Fruit fly (Drosophila melanogaster) whole organism, embryonic: ENCODE measurements around the gene CG5910.
A peak's percentile ranks its signal among the peaks of the same experiment; 100 is the strongest.

Experiments
- B-H1 ChIP-seq: fragments of 200-800 bp; sonication (Bioruptor generic); IDR thresholded peaks from 3 replicates; pipeline ENCODE4 v1.3.6; 2022; ENCODE audit warnings: missing biosample characterization, missing genetic modification characterization
- B-H2 ChIP-seq: fragments of 200-800 bp; sonication (Bioruptor generic); optimal IDR thresholded peaks from 2 replicates; lab custom pipeline; 2018; ENCODE audit warnings: missing biosample characterization, mild to moderate bottlenecking, missing genetic modification characterization
- Bteb2 ChIP-seq: fragments of 200-800 bp; sonication (Bioruptor generic); optimal IDR thresholded peaks from 2 replicates; lab custom pipeline; 2016; ENCODE audit warnings: missing biosample characterization, missing genetic modification characterization
- CG10147 ChIP-seq: fragments of 200-800 bp; sonication (Bioruptor generic); optimal IDR thresholded peaks from 2 replicates; lab custom pipeline; 2019; ENCODE audit warnings: missing biosample characterization, mild to moderate bottlenecking, missing genetic modification characterization, moderate library complexity
- CG10979 ChIP-seq: fragments of 200-800 bp; sonication (Bioruptor generic); optimal IDR thresholded peaks from 2 replicates; lab custom pipeline; 2018; ENCODE audit warnings: missing biosample characterization, mild to moderate bottlenecking, missing genetic modification characterization, moderate library complexity
- CG13287 ChIP-seq: fragments of 200-800 bp; sonication (Bioruptor generic); IDR thresholded peaks from 2 replicates; pipeline ENCODE4 v1.3.6; 2022; ENCODE audit warnings: missing biosample characterization, missing genetic modification characterization; ENCODE audit not compliant: partially characterized antibody
- CG13296 ChIP-seq: fragments of 200-800 bp; sonication (Bioruptor generic); optimal IDR thresholded peaks from 3 replicates; lab custom pipeline; 2018; ENCODE audit warnings: missing biosample characterization, mild to moderate bottlenecking, missing genetic modification characterization
- CG14965 ChIP-seq: fragments of 200-800 bp; sonication (Bioruptor generic); optimal IDR thresholded peaks from 2 replicates; lab custom pipeline; 2016; ENCODE audit warnings: missing biosample characterization, missing genetic modification characterization, borderline replicate concordance
- CG1832 ChIP-seq: fragments of 200-800 bp; sonication (Bioruptor generic); optimal IDR thresholded peaks from 2 replicates; lab custom pipeline; 2017; ENCODE audit warnings: missing biosample characterization, mild to moderate bottlenecking, missing genetic modification characterization, inconsistent platforms
- CG30403 ChIP-seq: fragments of 200-800 bp; sonication (Bioruptor generic); optimal IDR thresholded peaks from 3 replicates; lab custom pipeline; 2016; ENCODE audit warnings: missing biosample characterization, missing genetic modification characterization
- CG32532 ChIP-seq: fragments of 200-800 bp; sonication (Bioruptor generic); IDR thresholded peaks from 2 replicates; pipeline ENCODE4 v1.3.6; 2022; ENCODE audit warnings: missing biosample characterization, missing genetic modification characterization
- CG34422 ChIP-seq: fragments of 200-800 bp; sonication (Bioruptor generic); IDR thresholded peaks from 3 replicates; pipeline ENCODE4 v1.3.6; 2022; ENCODE audit warnings: missing biosample characterization, missing genetic modification characterization
- CG4730 ChIP-seq: fragments of 200-800 bp; sonication (Bioruptor generic); IDR thresholded peaks from 2 replicates; pipeline ENCODE4 v1.3.6; 2022; ENCODE audit warnings: missing biosample characterization, missing genetic modification characterization
- CG6175 ChIP-seq: fragments of 200-800 bp; sonication (Bioruptor generic); IDR thresholded peaks from 3 replicates; pipeline ENCODE4 v1.3.6; 2022; ENCODE audit warnings: missing biosample characterization, missing genetic modification characterization
- CG6654 ChIP-seq: fragments of 200-800 bp; sonication (Bioruptor generic); optimal IDR thresholded peaks from 2 replicates; lab custom pipeline; 2017; ENCODE audit warnings: missing biosample characterization, mild to moderate bottlenecking, missing genetic modification characterization
- CG7745 ChIP-seq: fragments of 200-800 bp; sonication (Bioruptor generic); optimal IDR thresholded peaks from 2 replicates; lab custom pipeline; 2018; ENCODE audit warnings: missing biosample characterization, mild to moderate bottlenecking, missing genetic modification characterization, moderate library complexity
- CG8290 ChIP-seq, 3 experiments: fragments of 200-800 bp; sonication (Bioruptor generic); optimal IDR thresholded peaks; 2 replicates each; lab custom pipeline; 2016 to 2019; ENCODE audit warnings: missing biosample characterization in 3 of 3, missing genetic modification characterization in 3 of 3, mild to moderate bottlenecking in 2 of 3, moderate library complexity in 1 of 3
- CG9797 ChIP-seq: fragments of 200-800 bp; sonication (Bioruptor generic); optimal IDR thresholded peaks from 3 replicates; lab custom pipeline; 2018; ENCODE audit warnings: missing biosample characterization, mild to moderate bottlenecking, missing genetic modification characterization
- CrebB ChIP-seq: fragments of 200-800 bp; sonication (Bioruptor generic); optimal IDR thresholded peaks from 3 replicates; lab custom pipeline; 2018; ENCODE audit warnings: missing biosample characterization, mild to moderate bottlenecking, missing genetic modification characterization
- E2f2 ChIP-seq: fragments of 200-800 bp; sonication (Bioruptor generic); IDR thresholded peaks from 2 replicates; pipeline ENCODE4 v1.3.6; 2022; ENCODE audit warnings: missing biosample characterization, missing genetic modification characterization
- ERR ChIP-seq: fragments of 200-800 bp; sonication (Bioruptor generic); optimal IDR thresholded peaks from 2 replicates; lab custom pipeline; 2016; ENCODE audit warnings: missing biosample characterization, missing genetic modification characterization
- GATAe ChIP-seq: fragments of 200-800 bp; sonication (Bioruptor generic); conservative IDR thresholded peaks from 2 replicates; pipeline ENCODE4 v1.3.6; 2022; ENCODE audit warnings: missing biosample characterization, missing genetic modification characterization
- HLHmδ ChIP-seq: fragments of 200-800 bp; sonication (Bioruptor generic); optimal IDR thresholded peaks from 2 replicates; lab custom pipeline; 2018; ENCODE audit warnings: missing biosample characterization, mild to moderate bottlenecking, missing genetic modification characterization, moderate library complexity
- Max ChIP-seq: fragments of 200-800 bp; sonication (Bioruptor generic); optimal IDR thresholded peaks from 2 replicates; lab custom pipeline; 2016; ENCODE audit warnings: missing biosample characterization, mild to moderate bottlenecking, missing genetic modification characterization
- Med ChIP-seq: fragments of 200-800 bp; sonication (Bioruptor generic); peaks from one replicate; lab custom pipeline; 2016; ENCODE audit warnings: missing biosample characterization, missing genetic modification characterization, mild to moderate bottlenecking, inconsistent platforms, moderate library complexity
- Mes4 ChIP-seq: fragments of 200-800 bp; sonication (Bioruptor generic); optimal IDR thresholded peaks from 2 replicates; lab custom pipeline; 2016; ENCODE audit warnings: missing biosample characterization, missing genetic modification characterization
- NC2α ChIP-seq: fragments of 200-800 bp; sonication (Bioruptor generic); optimal IDR thresholded peaks from 2 replicates; lab custom pipeline; 2016; ENCODE audit warnings: missing biosample characterization, missing genetic modification characterization
- Nf-YA ChIP-seq: fragments of 200-800 bp; sonication (Bioruptor generic); IDR thresholded peaks from 2 replicates; pipeline ENCODE4 v1.3.6; 2022; ENCODE audit warnings: missing biosample characterization, missing genetic modification characterization
- Poxn ChIP-seq: fragments of 200-800 bp; sonication (Bioruptor generic); IDR thresholded peaks from 2 replicates; pipeline ENCODE4 v1.3.6; 2022; ENCODE audit warnings: missing biosample characterization, missing genetic modification characterization
- Six4 ChIP-seq: fragments of 200-800 bp; sonication (Bioruptor generic); optimal IDR thresholded peaks from 2 replicates; lab custom pipeline; 2016; ENCODE audit warnings: missing biosample characterization, missing genetic modification characterization
- Trl ChIP-seq, 3 experiments: fragments of >200 bp in 2 of 3; fragments of 200-800 bp in 1 of 3; sonication (Bioruptor generic) in 1 of 3; optimal IDR thresholded peaks; 2 replicates in 1 of 3; 3 replicates in 2 of 3; lab custom pipeline; 2016 to 2017; ENCODE audit warnings: missing biosample characterization in 1 of 3, missing genetic modification characterization in 1 of 3
- ab ChIP-seq: fragments of 200-800 bp; sonication (Bioruptor generic); optimal IDR thresholded peaks from 2 replicates; lab custom pipeline; 2016; ENCODE audit warnings: missing biosample characterization, missing genetic modification characterization
- ash1 ChIP-seq: fragments of 200-800 bp; sonication (Bioruptor generic); optimal IDR thresholded peaks from 2 replicates; lab custom pipeline; 2018; ENCODE audit warnings: missing biosample characterization, mild to moderate bottlenecking, missing genetic modification characterization
- cad ChIP-seq: fragments of >200 bp; optimal IDR thresholded peaks from 2 replicates; lab custom pipeline; 2017; ENCODE audit warnings: missing biosample characterization, missing genetic modification characterization
- dm ChIP-seq: fragments of 200-800 bp; sonication (Bioruptor generic); optimal IDR thresholded peaks from 3 replicates; lab custom pipeline; 2016; ENCODE audit warnings: missing biosample characterization, missing genetic modification characterization
- fd64A ChIP-seq: fragments of 200-800 bp; sonication (Bioruptor generic); optimal IDR thresholded peaks from 3 replicates; lab custom pipeline; 2018; ENCODE audit warnings: missing biosample characterization, mild to moderate bottlenecking, missing genetic modification characterization
- gce ChIP-seq: fragments of 200-800 bp; sonication (Bioruptor generic); IDR thresholded peaks from 3 replicates; pipeline ENCODE4 v1.3.6; 2022; ENCODE audit warnings: missing biosample characterization, missing genetic modification characterization
- her ChIP-seq: fragments of 200-800 bp; sonication (Bioruptor generic); optimal IDR thresholded peaks from 2 replicates; lab custom pipeline; 2016; ENCODE audit warnings: missing biosample characterization, missing genetic modification characterization
- ken ChIP-seq: fragments of 200-800 bp; sonication (Bioruptor generic); IDR thresholded peaks from 3 replicates; pipeline ENCODE4 v1.3.6; 2022; ENCODE audit warnings: missing biosample characterization, missing genetic modification characterization
- luna ChIP-seq: fragments of 200-800 bp; sonication (Bioruptor generic); optimal IDR thresholded peaks from 2 replicates; lab custom pipeline; 2016; ENCODE audit warnings: missing biosample characterization, missing genetic modification characterization
- nerfin-2 ChIP-seq: fragments of 200-800 bp; sonication (Bioruptor generic); IDR thresholded peaks from 2 replicates; pipeline ENCODE4 v1.3.6; 2022; ENCODE audit warnings: missing biosample characterization, missing genetic modification characterization; ENCODE audit not compliant: partially characterized antibody
- nom ChIP-seq: fragments of 200-800 bp; sonication (Bioruptor generic); optimal IDR thresholded peaks from 2 replicates; lab custom pipeline; 2017; ENCODE audit warnings: missing biosample characterization, missing genetic modification characterization, mild to moderate bottlenecking, moderate library complexity, missing genetic modification reagents
- pros ChIP-seq: fragments of 200-800 bp; sonication (Bioruptor generic); optimal IDR thresholded peaks from 3 replicates; lab custom pipeline; 2019; ENCODE audit warnings: missing biosample characterization, mild to moderate bottlenecking, missing genetic modification characterization, moderate library complexity
- ranshi ChIP-seq: fragments of 200-800 bp; sonication (Bioruptor generic); IDR thresholded peaks from 2 replicates; pipeline ENCODE4 v1.3.6; 2022; ENCODE audit warnings: missing biosample characterization, missing genetic modification characterization
- scrt ChIP-seq: fragments of 200-800 bp; sonication (Bioruptor generic); optimal IDR thresholded peaks from 2 replicates; lab custom pipeline; 2018; ENCODE audit warnings: missing biosample characterization, mild to moderate bottlenecking, missing genetic modification characterization, moderate library complexity
- tin ChIP-seq: fragments of 200-800 bp; sonication (Bioruptor generic); optimal IDR thresholded peaks from 3 replicates; lab custom pipeline; 2016; ENCODE audit warnings: missing biosample characterization, missing genetic modification characterization
- tio ChIP-seq: fragments of 200-800 bp; sonication (Bioruptor generic); optimal IDR thresholded peaks from 2 replicates; lab custom pipeline; 2017; ENCODE audit warnings: missing biosample characterization, missing genetic modification characterization, inconsistent platforms
- trem ChIP-seq: fragments of 200-800 bp; optimal IDR thresholded peaks from 3 replicates; lab custom pipeline; 2019; ENCODE audit warnings: missing biosample characterization, mild to moderate bottlenecking, missing genetic modification characterization, moderate library complexity
- trh ChIP-seq: fragments of 200-800 bp; sonication (Bioruptor generic); optimal IDR thresholded peaks from 2 replicates; lab custom pipeline; 2016; ENCODE audit warnings: missing biosample characterization, missing genetic modification characterization

The CG5910 gene

DNA sequence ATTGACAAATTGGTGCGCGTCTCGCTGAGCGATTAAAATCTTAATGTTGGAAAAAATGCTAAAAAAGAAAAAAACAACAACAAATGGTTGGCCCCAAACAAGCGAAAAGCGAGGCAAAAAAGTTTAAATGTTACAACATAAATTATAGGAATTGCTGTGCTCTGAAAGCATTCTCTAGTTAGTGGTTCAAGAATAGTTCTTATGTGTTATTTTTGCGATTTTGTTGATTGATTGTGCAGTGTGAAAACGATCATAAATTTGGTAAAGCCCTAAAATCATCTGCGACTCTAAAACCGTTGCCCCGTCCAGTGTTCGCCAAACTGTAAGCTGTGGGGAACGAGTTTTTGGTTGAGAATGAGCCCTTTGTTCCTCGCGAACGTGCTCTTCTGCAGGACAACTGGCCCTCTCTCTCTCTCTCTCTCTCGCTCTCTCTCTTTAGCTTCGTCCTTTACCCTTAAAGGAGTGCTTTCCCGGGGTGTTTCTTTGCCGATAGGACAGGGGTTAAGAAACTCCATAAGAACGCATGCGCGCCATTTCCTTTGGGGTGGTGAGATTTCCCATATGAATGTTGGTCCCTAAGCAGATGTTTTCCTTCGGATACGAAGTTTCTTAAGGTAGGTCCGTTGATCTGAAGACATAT lies 575 bp downstream of the CG5910 start (continued):
- no peak for TF ChIP-seq CG8290 (GFP tag; optimal IDR thresholded peaks at IDR 0.05; lab: Kevin White, UChicago)
- TF ChIP-seq CG8290 (tag; optimal IDR thresholded peaks at IDR 0.05; lab: Kevin White, UChicago), result no peak
- no peak for TF ChIP-seq GATAe (GFP tag; lab: Robert Waterston, UW)
- TF ChIP-seq CG1832, result peak; percentile 62
- no peak for TF ChIP-seq trh (GFP tag; lab: Kevin White, UChicago)
- TF ChIP-seq dm (GFP tag; lab: Kevin White, UChicago), result no peak
- peak; percentile 99 for TF ChIP-seq CG6654 (GFP tag; lab: Kevin White, UChicago)
- no peak for TF ChIP-seq B-H1 (GFP tag; lab: Robert Waterston, UW)
- no peak for TF ChIP-seq CG13296 (GFP tag; lab: Kevin White, UChicago)
- no peak for TF ChIP-seq tin (GFP tag; lab: Kevin White, UChicago)
- no peak for TF ChIP-seq Poxn (GFP tag; lab: Robert Waterston, UW)
- TF ChIP-seq ash1 (GFP tag; lab: Kevin White, UChicago), result no peak
- TF ChIP-seq NC2α (GFP tag; lab: Kevin White, UChicago), result no peak
- no peak for TF ChIP-seq ken (GFP tag; lab: Robert Waterston, UW)
- no peak for TF ChIP-seq CG7745
- no peak for TF ChIP-seq E2f2 (GFP tag; lab: Robert Waterston, UW)
- no peak for TF ChIP-seq CG32532 (GFP tag; lab: Robert Waterston, UW)
- no peak for TF ChIP-seq B-H2
- TF ChIP-seq CG34422 (GFP tag; lab: Robert Waterston, UW), result peak; percentile 17; the same call in 1 of the 3 replicates
- peak; percentile 47 for TF ChIP-seq scrt
- no peak for TF ChIP-seq Mes4
- peak; percentile 16 for TF ChIP-seq nom (GFP tag; lab: Kevin White, UChicago)
- TF ChIP-seq Med (GFP tag; lab: Kevin White, UChicago), result peak; percentile 28
- peak; percentile 99 for TF ChIP-seq pros (GFP tag; lab: Kevin White, UChicago)
- TF ChIP-seq Trl (optimal IDR thresholded peaks at IDR 0.05; lab: Kevin White, UChicago), result peak; percentile 72 to 78
- no peak for TF ChIP-seq Trl (GFP tag; optimal IDR thresholded peaks at IDR 0.05; lab: Kevin White, UChicago)
- no peak for TF ChIP-seq ab (GFP tag; lab: Kevin White, UChicago)
- peak; percentile 76 for TF ChIP-seq cad
- no peak for TF ChIP-seq HLHmδ (GFP tag; lab: Kevin White, UChicago)
- no peak for TF ChIP-seq fd64A (GFP tag; lab: Kevin White, UChicago)
- peak; percentile 7; the same call in 1 of the 2 replicates for TF ChIP-seq CG13287 (GFP tag; lab: Robert Waterston, UW)
- no peak for TF ChIP-seq gce (GFP tag; lab: Robert Waterston, UW)
- no peak for TF ChIP-seq CG14965 (GFP tag; lab: Kevin White, UChicago)
- TF ChIP-seq trem (tag; lab: Kevin White, UChicago), result no peak

dm6 chr3L:20444815-20445519 lies 2.7 kb downstream of the CG5910 start:
- TF ChIP-seq ERR (GFP tag; lab: Kevin White, UChicago) (no peak), Nf-YA (GFP tag; lab: Robert Waterston, UW) (peak; percentile 89), CG4730 (peak; percentile 84), CG10147 (GFP tag; lab: Kevin White, UChicago) (peak; percentile 78), CrebB (tag; lab: Kevin White, UChicago) (peak; percentile 69), CG9797 (no peak), CG30403 (GFP tag; lab: Kevin White, UChicago) (peak; percentile 86), CG10979 (peak; percentile 85), nerfin-2 (GFP tag; lab: Robert Waterston, UW) (no peak), luna (GFP tag; lab: Kevin White, UChicago) (no peak), Bteb2 (peak; percentile 29), Max (GFP tag; lab: Kevin White, UChicago) (peak; percentile 85), CG6175 (GFP tag; lab: Robert Waterston, UW) (peak; percentile 77), Six4 (GFP tag; lab: Kevin White, UChicago) (peak; percentile 80), her (no peak), ranshi (GFP tag; lab: Robert Waterston, UW) (peak; percentile 91), tio (GFP tag; lab: Kevin White, UChicago) (peak; percentile 79)
